Fruit fly (Drosophila melanogaster): ENCODE data around the gene Nepl17.

Gene Nepl17

DNA sequence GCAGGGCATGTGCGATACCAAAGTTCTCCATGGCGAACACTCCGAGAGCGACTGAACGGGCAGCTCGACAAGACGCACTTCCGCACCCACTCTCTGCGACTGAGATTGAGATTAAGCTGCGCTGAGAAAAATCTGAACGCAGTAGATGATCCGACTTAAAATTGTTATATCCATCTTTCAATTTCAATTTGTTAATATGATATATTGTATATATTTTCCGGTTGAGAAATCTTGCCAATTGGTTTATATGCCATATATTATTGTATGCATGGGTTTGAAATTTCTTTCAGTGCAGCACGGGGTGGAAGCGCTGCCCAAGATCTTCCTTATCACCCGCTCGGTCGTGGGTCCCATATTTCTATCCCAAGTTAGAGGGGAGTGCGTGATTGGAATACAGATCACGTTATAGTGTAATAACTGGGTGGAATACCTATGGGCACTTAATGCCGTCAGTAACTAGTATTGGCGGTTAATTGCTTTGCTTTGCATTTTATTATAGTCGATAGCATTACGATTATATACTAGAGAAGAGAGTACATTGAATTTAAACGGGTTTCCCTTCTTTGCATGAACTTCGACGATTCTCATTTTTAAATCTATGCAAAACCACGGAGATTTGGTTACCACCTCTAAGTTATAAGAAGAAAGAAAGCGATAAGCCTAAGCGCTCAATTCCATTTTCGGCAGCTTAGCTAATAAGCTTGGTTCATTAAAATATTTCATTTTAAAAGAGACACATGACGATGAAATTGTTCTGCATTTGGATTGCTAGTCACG, 7.5 kb downstream of the Nepl17 start, which contains the start of the genes Nepl19 and Nepl20 (continued):
- TF ChIP-seq CG14667 (GFP tag; IDR thresholded peaks at IDR 0.05) (peak; percentile 71), Six4 (GFP tag; optimal IDR thresholded peaks at IDR 0.05) (peak; percentile 50), Fer3 (tag; optimal IDR thresholded peaks at IDR 0.05) (peak; percentile 84), sens-2 (GFP tag; IDR thresholded peaks at IDR 0.05) (peak; percentile 66), Nf-YA (GFP tag; IDR thresholded peaks at IDR 0.05) (peak; percentile 67), Hmr (GFP tag; optimal IDR thresholded peaks at IDR 0.05) (peak; percentile 85), tap (tag; optimal IDR thresholded peaks at IDR 0.05) (peak; percentile 67), ato (GFP tag; IDR thresholded peaks at IDR 0.05; ENCODE audit: partially characterized antibody) (no peak), Doc2 (GFP tag; IDR thresholded peaks at IDR 0.05) (peak; percentile 44; the same call in 1 of the 2 replicates), HLH54F (GFP tag; optimal IDR thresholded peaks at IDR 0.05) (peak; percentile 47), CG8359 (GFP tag; optimal IDR thresholded peaks at IDR 0.05; ENCODE audit: borderline replicate concordance) (peak; percentile 55), CG8388 (GFP tag; optimal IDR thresholded peaks at IDR 0.05) (peak; percentile 76), sna (GFP tag; IDR thresholded peaks at IDR 0.05; ENCODE audit: partially characterized antibody) (no peak), Mes4 (GFP tag; optimal IDR thresholded peaks at IDR 0.05) (peak; percentile 15), jigr1 (GFP tag; IDR thresholded peaks at IDR 0.05) (peak; percentile 45; the same call in 1 of the 3 replicates), CHES-1-like (GFP tag; optimal IDR thresholded peaks at IDR 0.05) (no peak), CG18599 (GFP tag; optimal IDR thresholded peaks at IDR 0.05) (peak; percentile 94), CG4854 (GFP tag; optimal IDR thresholded peaks at IDR 0.05) (no peak), Lim3 (GFP tag; IDR thresholded peaks at IDR 0.05) (no peak; the same call in 1 of the 2 replicates), CG33557 (GFP tag; optimal IDR thresholded peaks at IDR 0.05) (peak; percentile 23), CG10366 (GFP tag; IDR thresholded peaks at IDR 0.05) (peak; percentile 74), D19A (tag; optimal IDR thresholded peaks at IDR 0.05) (peak; percentile 70), CG4707 (GFP tag; optimal IDR thresholded peaks at IDR 0.05) (peak; percentile 24), mam (GFP tag; optimal IDR thresholded peaks at IDR 0.05) (peak; percentile 65), CG9797 (GFP tag; optimal IDR thresholded peaks at IDR 0.05) (no peak), fru (optimal IDR thresholded peaks at IDR 0.05) (no peak), CG13775 (GFP tag; optimal IDR thresholded peaks at IDR 0.05) (peak; percentile 69), cas (GFP tag; IDR thresholded peaks at IDR 0.05) (peak; percentile 42; the same call in 1 of the 2 replicates), gro (GFP tag; optimal IDR thresholded peaks at IDR 0.05) (no peak), sc (optimal IDR thresholded peaks at IDR 0.05) (no peak), sc (GFP tag; optimal IDR thresholded peaks at IDR 0.05) (peak; percentile 42), CG12659 (GFP tag; optimal IDR thresholded peaks at IDR 0.05) (peak; percentile 61), pzg (GFP tag; optimal IDR thresholded peaks at IDR 0.05) (peak; percentile 3), grn (GFP tag; optimal IDR thresholded peaks at IDR 0.05) (peak; percentile 23), lola (GFP tag; optimal IDR thresholded peaks at IDR 0.05) (peak in 1 of 3 experiments; percentile 68), CG16813 (GFP tag; IDR thresholded peaks at IDR 0.05; ENCODE audit: partially characterized antibody) (no peak), CG10147 (GFP tag; optimal IDR thresholded peaks at IDR 0.05) (peak; percentile 53), NFAT (GFP tag; IDR thresholded peaks at IDR 0.05) (peak; percentile 46; the same call in 1 of the 2 replicates), CG3407 (GFP tag; optimal IDR thresholded peaks at IDR 0.05) (peak; percentile 52), CG2129 (GFP tag; IDR thresholded peaks at IDR 0.05; ENCODE audit: partially characterized antibody) (no peak), CG32532 (GFP tag; IDR thresholded peaks at IDR 0.05) (peak; percentile 88), CG6175 (GFP tag; IDR thresholded peaks at IDR 0.05) (peak; percentile 70; the same call in 2 of the 3 replicates), zf30C (GFP tag; optimal IDR thresholded peaks at IDR 0.05) (peak; percentile 61), Scr (GFP tag; IDR thresholded peaks at IDR 0.05; ENCODE audit: partially characterized antibody) (peak; percentile 32; the same call in 1 of the 2 replicates), CG3838 (GFP tag; optimal IDR thresholded peaks at IDR 0.05) (peak; percentile 19), CG15696 (tag; optimal IDR thresholded peaks at IDR 0.05) (peak; percentile 65), CG15514 (GFP tag; optimal IDR thresholded peaks at IDR 0.05) (peak; percentile 71), CG4404 (GFP tag; IDR thresholded peaks at IDR 0.05) (peak; percentile 73)
